Fruit fly (Drosophila melanogaster) whole organism, wandering third instar larva: ENCODE measurements around the gene Snoo.

ENCODE experiments used
- Abd-B ChIP-seq: fragments of >200 bp; optimal IDR thresholded peaks from 2 replicates; lab custom pipeline; 2017; ENCODE audit warnings: missing biosample characterization, missing genetic modification characterization
- CG32264 ChIP-seq: fragments of 200-800 bp; sonication (Bioruptor generic); optimal IDR thresholded peaks from 2 replicates; lab custom pipeline; 2016; ENCODE audit warnings: missing biosample characterization, missing genetic modification characterization
- CG9705 ChIP-seq: fragments of 200-800 bp; sonication (Bioruptor generic); optimal IDR thresholded peaks from 2 replicates; lab custom pipeline; 2018; ENCODE audit warnings: missing biosample characterization, mild to moderate bottlenecking, missing genetic modification characterization
- CrebA ChIP-seq: fragments of 200-800 bp; sonication (Bioruptor generic); optimal IDR thresholded peaks from 2 replicates; lab custom pipeline; 2016; ENCODE audit warnings: missing biosample characterization, mild to moderate bottlenecking, missing genetic modification characterization, borderline replicate concordance
- Dfd ChIP-seq: fragments of >200 bp; optimal IDR thresholded peaks from 2 replicates; lab custom pipeline; 2017; ENCODE audit warnings: missing biosample characterization, missing genetic modification characterization
- Dif ChIP-seq: fragments of 200-275, 200-300 bp; sonication (Bioruptor generic); optimal IDR thresholded peaks from 2 replicates; lab custom pipeline; 2018; ENCODE audit warnings: missing biosample characterization, missing genetic modification characterization; ENCODE audit not compliant: partially characterized antibody
- GATAd ChIP-seq: sonication (Bioruptor generic); optimal IDR thresholded peaks from 2 replicates; lab custom pipeline; 2016; ENCODE audit warnings: missing biosample characterization, missing genetic modification characterization
- Hnf4 ChIP-seq: fragments of 200-800 bp; sonication (Bioruptor generic); optimal IDR thresholded peaks from 2 replicates; lab custom pipeline; 2016; ENCODE audit warnings: missing biosample characterization, mild to moderate bottlenecking, missing genetic modification characterization
- Hr78 ChIP-seq: fragments of >200 bp; optimal IDR thresholded peaks from 2 replicates; lab custom pipeline; 2017; ENCODE audit warnings: missing biosample characterization, missing genetic modification characterization
- Hr83 ChIP-seq: fragments of 200-300 bp; sonication (Bioruptor generic); optimal IDR thresholded peaks from 2 replicates; lab custom pipeline; 2016; ENCODE audit warnings: missing biosample characterization, mild to moderate bottlenecking, missing genetic modification characterization, moderate library complexity; ENCODE audit not compliant: poor library complexity, severe bottlenecking
- Jra ChIP-seq: sonication (Bioruptor generic); optimal IDR thresholded peaks from 2 replicates; lab custom pipeline; 2016; ENCODE audit warnings: missing biosample characterization, missing genetic modification characterization
- Mio ChIP-seq: sonication (Bioruptor generic); optimal IDR thresholded peaks from 2 replicates; lab custom pipeline; 2016; ENCODE audit warnings: missing biosample characterization, missing genetic modification characterization
- N ChIP-seq: fragments of >200 bp; optimal IDR thresholded peaks from 2 replicates; lab custom pipeline; 2018; ENCODE audit warnings: missing biosample characterization, missing external identifiers, missing genetic modification characterization
- OdsH ChIP-seq: fragments of 200-800 bp; sonication (Bioruptor generic); optimal IDR thresholded peaks from 2 replicates; lab custom pipeline; 2016; ENCODE audit warnings: missing biosample characterization, mild to moderate bottlenecking, missing genetic modification characterization
- Sp1 ChIP-seq: fragments of 200-800 bp; sonication (Bioruptor generic); optimal IDR thresholded peaks from 3 replicates; lab custom pipeline; 2019; ENCODE audit warnings: missing biosample characterization, mild to moderate bottlenecking, missing genetic modification characterization, moderate library complexity
- Vsx2 ChIP-seq: fragments of 200-300, 225-300 bp; sonication (Bioruptor generic); optimal IDR thresholded peaks from 2 replicates; lab custom pipeline; 2018; ENCODE audit warnings: missing biosample characterization, missing genetic modification characterization; ENCODE audit not compliant: partially characterized antibody
- br ChIP-seq: fragments of 200-800 bp; sonication (Bioruptor generic); optimal IDR thresholded peaks from 2 replicates; lab custom pipeline; 2016; ENCODE audit warnings: missing biosample characterization, missing genetic modification characterization
- brk ChIP-seq: fragments of 200-800 bp; sonication (Bioruptor generic); optimal IDR thresholded peaks from 2 replicates; lab custom pipeline; 2016; ENCODE audit warnings: missing biosample characterization, mild to moderate bottlenecking, missing genetic modification characterization
- dl ChIP-seq, 2 experiments: fragments of 175-275, 200-275 bp in 1 of 2; fragments of 200-275 bp in 1 of 2; sonication (Bioruptor generic); optimal IDR thresholded peaks; lab custom pipeline; 2018; ENCODE audit warnings: mild to moderate bottlenecking in 2 of 2, missing biosample characterization in 2 of 2, missing genetic modification characterization in 2 of 2, moderate library complexity in 2 of 2; ENCODE audit not compliant: partially characterized antibody in 2 of 2, insufficient read depth in 1 of 2
- dsf ChIP-seq: sonication (Bioruptor generic); optimal IDR thresholded peaks from 2 replicates; lab custom pipeline; 2016; ENCODE audit warnings: missing biosample characterization, missing genetic modification characterization, borderline replicate concordance
- ey ChIP-seq: fragments of 200-800 bp; sonication (Bioruptor generic); optimal IDR thresholded peaks from 2 replicates; lab custom pipeline; 2016; ENCODE audit warnings: missing biosample characterization, missing genetic modification characterization
- foxo ChIP-seq, 2 experiments: fragments of 200-800 bp; sonication (Bioruptor generic); optimal IDR thresholded peaks; 2 replicates in 1 of 2; 3 replicates in 1 of 2; lab custom pipeline; 2016 to 2017; ENCODE audit warnings: missing biosample characterization in 2 of 2, missing genetic modification characterization in 2 of 2
- fru ChIP-seq: fragments of 200-800 bp; sonication (Bioruptor generic); optimal IDR thresholded peaks from 3 replicates; lab custom pipeline; 2016; ENCODE audit warnings: missing biosample characterization, mild to moderate bottlenecking, missing genetic modification characterization
- h ChIP-seq: fragments of 200-800 bp; sonication (Bioruptor generic); optimal IDR thresholded peaks from 3 replicates; lab custom pipeline; 2016; ENCODE audit warnings: missing biosample characterization, mild to moderate bottlenecking, missing genetic modification characterization
- jim ChIP-seq: fragments of 175-275, 200-325 bp; sonication (Bioruptor generic); optimal IDR thresholded peaks from 2 replicates; lab custom pipeline; 2016; ENCODE audit warnings: missing biosample characterization, mild to moderate bottlenecking, missing genetic modification characterization
- lola ChIP-seq: fragments of >200 bp; optimal IDR thresholded peaks from 2 replicates; lab custom pipeline; 2017; ENCODE audit warnings: missing biosample characterization, missing genetic modification characterization
- pan ChIP-seq: fragments of >200 bp; optimal IDR thresholded peaks from 2 replicates; lab custom pipeline; 2017
- psq ChIP-seq: fragments of 200-800 bp; sonication (Bioruptor generic); optimal IDR thresholded peaks from 3 replicates; lab custom pipeline; 2017; ENCODE audit warnings: missing biosample characterization, mild to moderate bottlenecking, missing genetic modification characterization, moderate library complexity
- rgr ChIP-seq: fragments of 200-800 bp; sonication (Bioruptor generic); optimal IDR thresholded peaks from 3 replicates; lab custom pipeline; 2016; ENCODE audit warnings: missing biosample characterization, mild to moderate bottlenecking, missing genetic modification characterization
- sv ChIP-seq: fragments of 200-800 bp; sonication (Bioruptor generic); optimal IDR thresholded peaks from 3 replicates; lab custom pipeline; 2016; ENCODE audit warnings: missing biosample characterization, missing genetic modification characterization
- tai ChIP-seq: sonication (Bioruptor generic); optimal IDR thresholded peaks from 2 replicates; lab custom pipeline; 2016; ENCODE audit warnings: missing biosample characterization, missing genetic modification characterization
- usp ChIP-seq: fragments of >200 bp; optimal IDR thresholded peaks from 2 replicates; lab custom pipeline; 2017; ENCODE audit warnings: missing biosample characterization, missing genetic modification characterization

Snoo gene

DNA sequence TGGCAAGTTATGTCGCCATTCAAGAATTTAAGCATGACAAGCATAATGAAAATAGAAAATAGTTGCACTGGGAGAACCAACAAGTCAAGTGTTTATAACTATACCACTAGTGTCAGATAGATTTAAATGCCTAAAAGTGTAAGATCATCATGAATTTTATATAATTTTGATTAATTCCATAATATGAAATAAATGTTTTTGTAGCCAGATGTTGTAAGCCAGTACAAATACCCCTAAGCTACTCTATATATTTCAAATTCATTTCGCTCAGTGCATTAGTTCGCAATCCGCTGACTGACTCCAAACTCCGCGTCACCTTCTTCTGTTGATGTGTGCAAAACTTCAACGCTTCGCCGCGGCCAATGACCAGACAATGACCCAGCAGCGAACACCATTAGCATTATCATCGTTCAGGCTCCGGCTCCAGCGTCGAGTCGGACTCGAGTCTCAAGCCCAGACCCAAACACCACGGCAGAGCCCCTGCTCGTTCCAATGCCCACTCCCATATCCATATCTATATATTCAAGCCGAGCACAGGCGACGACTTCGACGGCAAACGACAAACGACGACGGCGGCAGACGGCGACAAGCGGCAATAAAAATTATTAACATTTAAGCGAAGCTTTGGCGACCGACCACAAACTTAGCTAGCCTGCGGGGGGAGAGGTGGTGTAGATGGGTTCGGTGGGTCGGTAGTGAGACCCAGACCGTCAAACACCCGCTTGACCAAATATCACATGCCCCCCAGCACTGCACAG lies 27.5 kb downstream of the Snoo start:
- no peak for TF ChIP-seq Sp1 (GFP tag; lab: Kevin White, UChicago)
- TF ChIP-seq rgr (GFP tag; lab: Kevin White, UChicago) = no peak
- TF ChIP-seq brk = no peak
- no peak for TF ChIP-seq CG32264 (GFP tag; lab: Kevin White, UChicago)
- TF ChIP-seq tai (GFP tag; lab: Kevin White, UChicago) = no peak
- no peak for TF ChIP-seq pan (lab: Kevin White, UChicago)
- TF ChIP-seq Hr83 (GFP tag; lab: Kevin White, UChicago) = no peak
- no peak for TF ChIP-seq lola (GFP tag; lab: Kevin White, UChicago)
- no peak for TF ChIP-seq sv (GFP tag; lab: Kevin White, UChicago)
- no peak for TF ChIP-seq Dif (GFP tag; lab: Kevin White, UChicago)
- TF ChIP-seq CG9705 = no peak
- TF ChIP-seq Dfd (GFP tag; lab: Kevin White, UChicago) = no peak
- no peak for TF ChIP-seq Abd-B (GFP tag; lab: Kevin White, UChicago)
- TF ChIP-seq Mio (GFP tag; lab: Kevin White, UChicago) = no peak
- no peak for TF ChIP-seq Jra
- TF ChIP-seq ey (GFP tag; lab: Kevin White, UChicago) = no peak

DNA sequence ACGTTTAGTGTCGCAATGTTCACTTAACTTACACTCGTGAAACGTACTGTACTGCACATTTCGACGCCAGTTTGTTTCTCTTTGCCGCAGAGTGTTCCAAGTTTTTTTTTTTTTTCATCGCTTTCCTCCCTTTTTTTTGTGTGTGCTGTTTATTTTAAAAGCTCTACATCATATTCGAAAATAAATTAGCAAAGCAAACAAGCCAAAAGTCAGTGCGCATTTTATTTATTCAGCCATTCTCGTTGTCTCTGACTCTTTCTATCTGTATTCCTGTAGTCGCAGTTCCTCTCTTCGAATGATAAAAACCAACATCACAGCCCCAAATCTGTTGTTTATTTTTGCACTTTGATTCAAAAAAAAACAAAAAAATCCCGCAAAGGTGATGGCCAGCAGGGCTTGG lies 29.4 kb downstream of the Snoo start:
- TF ChIP-seq brk (peak; percentile 46), Hr83 (GFP tag; lab: Kevin White, UChicago) (peak; percentile 79), GATAd (peak; percentile 36), Dif (GFP tag; lab: Kevin White, UChicago) (no peak), jim (GFP tag; lab: Kevin White, UChicago) (no peak), ey (GFP tag; lab: Kevin White, UChicago) (no peak), rgr (GFP tag; lab: Kevin White, UChicago) (peak; percentile 80), Hnf4 (peak; percentile 77), br (GFP tag; lab: Kevin White, UChicago) (peak; percentile 50), dsf (GFP tag; lab: Kevin White, UChicago) (no peak), sv (GFP tag; lab: Kevin White, UChicago) (no peak), Jra (peak; percentile 44), Sp1 (GFP tag; lab: Kevin White, UChicago) (peak; percentile 25), tai (GFP tag; lab: Kevin White, UChicago) (peak; percentile 71), Abd-B (GFP tag; lab: Kevin White, UChicago) (no peak), psq (GFP tag; lab: Kevin White, UChicago) (peak; percentile 57), Mio (GFP tag; lab: Kevin White, UChicago) (no peak), fru (peak; percentile 52), h (GFP tag; lab: Kevin White, UChicago) (peak; percentile 65), CrebA (GFP tag; lab: Kevin White, UChicago) (no peak), N (GFP tag; lab: Kevin White, UChicago) (no peak), foxo (GFP tag; optimal IDR thresholded peaks at IDR 0.05; lab: Kevin White, UChicago) (peak; percentile 24 to 44), Hr78 (GFP tag; lab: Kevin White, UChicago) (no peak), OdsH (GFP tag; lab: Kevin White, UChicago) (peak; percentile 72), Vsx2 (no peak), dl (GFP tag; optimal IDR thresholded peaks at IDR 0.05; lab: Kevin White, UChicago; ENCODE audit: insufficient read depth in 1 of 2, partially characterized antibody in 2 of 2) (no peak)

DNA sequence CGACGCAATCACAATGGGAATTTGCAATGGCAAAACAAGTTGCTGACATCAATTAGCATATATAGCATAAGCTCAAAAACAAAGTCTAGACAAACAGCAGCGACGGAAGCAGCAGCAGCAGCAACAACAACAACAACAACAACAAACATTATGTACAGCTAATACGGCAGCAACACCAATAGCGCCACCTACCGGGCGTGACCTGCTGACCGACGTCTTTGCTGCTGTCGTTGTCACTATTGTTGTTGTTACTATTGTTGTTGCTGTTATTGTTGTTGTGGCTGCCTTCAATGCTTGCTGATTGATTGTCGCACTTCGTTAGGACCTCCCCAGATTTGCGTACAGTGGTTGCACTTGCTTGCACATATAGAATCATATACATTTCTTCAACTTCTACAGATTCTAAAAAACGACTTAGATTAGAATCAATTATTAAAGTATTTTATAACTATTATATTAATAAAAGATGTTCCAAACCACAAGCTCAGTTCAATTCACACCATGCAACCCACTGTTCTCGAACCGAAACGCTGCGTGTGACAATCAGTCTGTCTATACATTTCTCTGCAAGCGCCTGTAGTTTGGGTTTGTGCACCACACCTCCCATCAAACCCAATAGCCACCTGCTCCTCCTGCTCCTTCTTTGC lies 30.5 kb downstream of the Snoo start:
- TF ChIP-seq usp (GFP tag; lab: Kevin White, UChicago) = no peak
- peak; percentile 18 for TF ChIP-seq rgr (GFP tag; lab: Kevin White, UChicago)
- peak; percentile 9 for TF ChIP-seq h (GFP tag; lab: Kevin White, UChicago)
- peak in 1 of 2 experiments; percentile 21 for TF ChIP-seq foxo (GFP tag; optimal IDR thresholded peaks at IDR 0.05; lab: Kevin White, UChicago)
- TF ChIP-seq Hr83 (GFP tag; lab: Kevin White, UChicago) = no peak
